Worm (Caenorhabditis elegans): ENCODE data around the gene col-97.

Gene col-97

DNA sequence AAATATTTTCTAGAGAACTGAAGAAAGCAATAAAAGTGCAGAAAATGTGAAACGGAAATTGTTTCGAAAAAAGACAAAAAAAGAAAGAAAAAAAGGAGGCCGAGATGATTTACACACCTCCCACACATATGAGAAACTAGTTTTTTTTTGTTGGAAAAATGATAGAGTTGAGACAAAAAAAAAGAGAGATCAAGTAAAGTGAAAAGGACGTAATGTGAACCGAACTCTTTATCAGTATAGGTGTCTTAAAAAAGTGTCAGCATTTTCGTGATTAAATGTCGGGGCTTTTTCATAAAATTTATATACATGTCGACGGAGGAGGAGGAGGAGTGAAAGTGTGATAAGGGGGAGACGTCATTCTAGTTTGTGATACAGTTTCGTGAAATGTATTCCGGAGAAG is 34.2 kb downstream of the col-97 start:
- TF ChIP-seq hnd-1 (tag; optimal IDR thresholded peaks at IDR 0.05) (no peak), ets-7 (tag; optimal IDR thresholded peaks at IDR 0.05) (no peak), hmbx-1 (tag; optimal IDR thresholded peaks at IDR 0.05) (no peak), tbx-11 (GFP tag; IDR thresholded peaks at IDR 0.05) (no peak), scrt-1 (GFP tag; IDR thresholded peaks at IDR 0.05) (no peak), aly-1 (tag; optimal IDR thresholded peaks at IDR 0.05) (no peak), hmg-4 (GFP tag; optimal IDR thresholded peaks at IDR 0.05) (no peak), flt-1 (GFP tag; IDR thresholded peaks at IDR 0.05) (no peak), F13C5.2 (tag; optimal IDR thresholded peaks at IDR 0.05) (no peak), ceh-36 (tag; optimal IDR thresholded peaks at IDR 0.05) (no peak), B0310.2 (tag; optimal IDR thresholded peaks at IDR 0.05) (no peak), pes-1 (GFP tag; IDR thresholded peaks at IDR 0.05) (no peak)

DNA sequence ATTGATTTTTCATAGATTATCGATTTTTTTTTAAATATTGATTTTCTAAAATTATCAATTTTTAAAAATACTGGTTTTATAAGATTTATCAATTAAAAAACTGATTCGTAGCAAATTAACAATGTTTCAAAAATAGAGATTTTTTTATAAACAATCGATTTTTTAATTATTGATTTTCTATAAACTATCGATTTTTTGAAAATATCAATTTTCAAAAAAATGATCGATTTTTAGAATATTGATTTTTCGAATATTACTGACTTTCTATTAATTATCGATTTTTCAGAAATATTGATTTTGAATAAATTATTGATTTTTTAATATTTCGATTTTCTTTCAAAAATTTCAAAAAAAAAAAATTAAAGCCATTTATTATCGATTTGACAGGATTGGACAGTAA is 40.9 kb downstream of the col-97 start:
- TF ChIP-seq tbx-37 (GFP tag; conservative IDR thresholded peaks at IDR 0.05) (no peak), pes-1 (GFP tag; IDR thresholded peaks at IDR 0.05) (no peak), scrt-1 (GFP tag; IDR thresholded peaks at IDR 0.05) (no peak), aly-1 (tag; optimal IDR thresholded peaks at IDR 0.05) (no peak), tra-4 (tag; optimal IDR thresholded peaks at IDR 0.05) (no peak), ama-1 (optimal IDR thresholded peaks at IDR 0.05) (no peak), sea-1 (GFP tag; conservative IDR thresholded peaks at IDR 0.05) (no peak), B0310.2 (tag; optimal IDR thresholded peaks at IDR 0.05) (no peak), tbx-11 (GFP tag; IDR thresholded peaks at IDR 0.05) (no peak), ceh-36 (tag; optimal IDR thresholded peaks at IDR 0.05) (no peak), ceh-13 (GFP tag; optimal IDR thresholded peaks at IDR 0.05) (no peak), flt-1 (GFP tag; IDR thresholded peaks at IDR 0.05) (no peak), ets-7 (tag; optimal IDR thresholded peaks at IDR 0.05) (no peak), hmg-4 (GFP tag; optimal IDR thresholded peaks at IDR 0.05) (no peak), hmbx-1 (tag; optimal IDR thresholded peaks at IDR 0.05) (no peak), F13C5.2 (tag; optimal IDR thresholded peaks at IDR 0.05) (no peak), hnd-1 (tag; optimal IDR thresholded peaks at IDR 0.05) (no peak)

DNA sequence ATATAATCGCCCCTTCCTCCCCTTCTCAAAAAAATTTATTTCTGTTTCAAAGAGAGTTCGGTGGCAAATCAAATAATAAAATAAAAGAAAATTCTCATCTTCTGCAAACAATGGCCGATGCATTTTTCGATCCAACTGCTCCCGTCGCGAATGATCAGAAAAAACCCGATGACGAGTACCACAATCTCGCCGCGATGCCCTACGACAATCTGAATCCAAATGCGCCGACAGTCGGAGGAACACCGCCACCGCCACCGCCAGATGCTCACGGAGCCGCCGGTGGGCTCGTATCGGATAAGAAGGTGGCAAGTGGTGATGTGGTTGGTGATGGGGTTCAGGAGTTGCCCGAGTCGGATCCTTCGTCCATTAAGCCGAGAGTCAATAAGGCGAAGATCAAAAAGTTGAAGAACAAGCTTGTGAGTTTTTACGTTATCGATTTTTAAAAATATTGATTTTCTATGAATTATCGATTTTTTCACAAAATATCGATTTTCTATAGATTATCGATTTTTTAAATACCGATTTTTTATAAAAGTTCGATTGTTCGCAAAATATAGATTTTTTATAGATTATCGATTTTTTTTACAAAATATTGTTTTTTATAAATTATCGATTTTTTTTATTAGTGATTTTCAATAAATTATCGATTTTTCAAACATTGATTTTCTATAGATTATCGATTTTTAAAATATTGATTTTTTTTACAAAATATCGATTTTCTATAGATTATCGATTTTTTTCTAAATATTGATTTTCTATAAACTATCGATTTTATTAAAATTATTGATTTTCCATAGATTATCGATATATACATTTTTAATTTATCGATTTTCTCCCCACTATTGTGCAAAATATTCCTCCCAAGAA is 41.9 kb downstream of the col-97 start, which contains the start of gene Y39E4A.1:
Gene Y39E4A.1 (plus strand): TSS at position 51 of the 867 bp plus-strand sequence.
- TF ChIP-seq tbx-11 (GFP tag; IDR thresholded peaks at IDR 0.05) (no peak), pes-1 (GFP tag; IDR thresholded peaks at IDR 0.05) (no peak), hnd-1 (tag; optimal IDR thresholded peaks at IDR 0.05) (no peak), ama-1 (optimal IDR thresholded peaks at IDR 0.05) (no peak), ceh-13 (GFP tag; optimal IDR thresholded peaks at IDR 0.05) (no peak), B0310.2 (tag; optimal IDR thresholded peaks at IDR 0.05) (no peak), sea-1 (GFP tag; conservative IDR thresholded peaks at IDR 0.05) (no peak), tbx-37 (GFP tag; conservative IDR thresholded peaks at IDR 0.05) (no peak), aly-1 (tag; optimal IDR thresholded peaks at IDR 0.05) (no peak), hmbx-1 (tag; optimal IDR thresholded peaks at IDR 0.05) (no peak), flt-1 (GFP tag; IDR thresholded peaks at IDR 0.05) (no peak), scrt-1 (GFP tag; IDR thresholded peaks at IDR 0.05) (no peak), hmg-4 (GFP tag; optimal IDR thresholded peaks at IDR 0.05) (no peak), ceh-36 (tag; optimal IDR thresholded peaks at IDR 0.05) (no peak), tra-4 (tag; optimal IDR thresholded peaks at IDR 0.05) (no peak), F13C5.2 (tag; optimal IDR thresholded peaks at IDR 0.05) (no peak), ets-7 (tag; optimal IDR thresholded peaks at IDR 0.05) (no peak)

DNA sequence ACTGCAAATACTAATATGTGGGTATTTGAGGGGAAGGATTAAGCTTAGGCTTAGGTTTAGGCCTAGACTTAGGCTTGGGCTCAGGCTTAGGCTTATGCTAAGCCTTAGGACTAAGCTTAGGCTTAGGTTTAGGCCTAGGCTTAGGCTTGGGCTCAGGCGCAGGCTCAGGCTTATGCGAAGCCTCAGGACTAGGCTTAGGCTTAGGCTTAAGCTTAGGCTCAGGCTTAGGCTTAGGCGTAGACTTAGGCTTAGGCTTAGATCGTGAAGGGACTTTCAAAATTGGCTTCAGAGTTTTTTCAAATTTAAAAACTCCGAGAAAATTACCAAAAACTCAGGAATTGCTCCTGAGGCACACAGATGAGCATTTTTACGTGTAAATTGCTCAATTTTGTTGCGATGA is 48.4 kb downstream of the col-97 start:
- peak; percentile 89 for TF ChIP-seq ceh-36 (tag; optimal IDR thresholded peaks at IDR 0.05)
- no peak for TF ChIP-seq hmg-4 (GFP tag; optimal IDR thresholded peaks at IDR 0.05)
- no peak for TF ChIP-seq sea-1 (GFP tag; conservative IDR thresholded peaks at IDR 0.05)
- TF ChIP-seq hmbx-1 (tag; optimal IDR thresholded peaks at IDR 0.05), result no peak

DNA sequence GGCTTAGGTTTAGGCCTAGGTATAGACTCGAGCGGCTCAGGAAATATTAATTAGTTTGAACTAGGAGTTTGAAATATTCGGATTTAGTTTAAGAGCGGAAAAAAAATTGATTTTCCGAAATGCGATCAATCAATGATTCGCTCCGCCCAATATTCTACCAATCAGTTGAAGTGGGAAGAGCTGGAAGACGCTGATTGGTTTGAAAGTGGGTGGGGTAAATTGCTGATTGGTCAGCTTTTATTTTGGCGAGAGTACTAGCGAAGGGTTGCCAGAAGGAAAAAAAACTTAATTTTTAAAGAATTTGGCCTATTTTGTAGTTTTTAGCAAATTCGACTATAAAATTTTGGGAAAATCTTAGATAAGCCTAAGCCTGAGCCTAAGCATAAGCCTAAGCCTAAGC is 49.4 kb downstream of the col-97 start:
- TF ChIP-seq ceh-13 (GFP tag; optimal IDR thresholded peaks at IDR 0.05) (no peak), B0310.2 (tag; optimal IDR thresholded peaks at IDR 0.05) (no peak), sea-1 (GFP tag; conservative IDR thresholded peaks at IDR 0.05) (no peak), F13C5.2 (tag; optimal IDR thresholded peaks at IDR 0.05) (no peak), tbx-11 (GFP tag; IDR thresholded peaks at IDR 0.05) (no peak), hnd-1 (tag; optimal IDR thresholded peaks at IDR 0.05) (no peak), aly-1 (tag; optimal IDR thresholded peaks at IDR 0.05) (no peak)

Measured in whole organism, early embryonic.